Worm (Caenorhabditis elegans) whole organism, L4 larva: ENCODE data around the gene clec-196.

Experiments used
- F10B5.3 ChIP-seq: sonication (generic microtip); optimal IDR thresholded peaks from 2 replicates; lab custom pipeline; 2016; ENCODE audit warnings: mild to moderate bottlenecking, missing genetic modification characterization, missing compliant biosample characterization
- Y75B8A.6 ChIP-seq: fragments of 200-800 bp; sonication (Bioruptor generic); IDR thresholded peaks from 2 replicates; pipeline ENCODE4 v1.3.6; 2022; ENCODE audit warnings: missing genetic modification reagents, missing genetic modification characterization, missing compliant biosample characterization
- ZK546.5 ChIP-seq, 2 experiments: sonication (generic microtip); optimal IDR thresholded peaks; 2 replicates each; lab custom pipeline; 2017; ENCODE audit warnings: missing biosample characterization in 2 of 2, missing genetic modification characterization in 2 of 2
- aha-1 ChIP-seq: fragments of 150-350 bp; peaks from one replicate; lab custom pipeline; 2014; ENCODE audit warnings: missing biosample characterization, missing genetic modification characterization
- ceh-32 ChIP-seq: sonication (generic microtip); optimal IDR thresholded peaks from 2 replicates; lab custom pipeline; 2016; ENCODE audit warnings: mild to moderate bottlenecking, missing genetic modification characterization, missing compliant biosample characterization; ENCODE audit not compliant: poor library complexity
- ceh-62 ChIP-seq: sonication (generic microtip); optimal IDR thresholded peaks from 2 replicates; lab custom pipeline; 2017; ENCODE audit warnings: missing biosample characterization, missing genetic modification characterization
- ceh-82 ChIP-seq: sonication (generic microtip); optimal IDR thresholded peaks from 2 replicates; lab custom pipeline; 2017; ENCODE audit warnings: missing biosample characterization, missing genetic modification characterization
- cey-2 ChIP-seq: sonication (generic microtip); optimal IDR thresholded peaks from 3 replicates; lab custom pipeline; 2017; ENCODE audit warnings: missing genetic modification characterization, mild to moderate bottlenecking, missing compliant biosample characterization, antibody characterized with exemption, borderline replicate concordance; ENCODE audit not compliant: insufficient read depth
- ctbp-1 ChIP-seq: fragments of 200-800 bp; sonication (Bioruptor generic); IDR thresholded peaks from 2 replicates; pipeline ENCODE4 v1.3.6; 2022; ENCODE audit warnings: missing genetic modification reagents, missing genetic modification characterization, missing compliant biosample characterization
- daf-12 ChIP-seq: fragments of 150-350 bp; optimal IDR thresholded peaks from 2 replicates; lab custom pipeline; 2014; ENCODE audit warnings: missing biosample characterization, missing genetic modification reagents, missing genetic modification characterization
- daf-16 ChIP-seq, 3 experiments: sonication (generic microtip); optimal IDR thresholded peaks; 2 replicates each; lab custom pipeline; 2016 to 2017; ENCODE audit warnings: missing genetic modification characterization in 3 of 3, missing genetic modification reagents in 3 of 3, mild to moderate bottlenecking in 2 of 3, missing compliant biosample characterization in 2 of 3, missing biosample characterization in 1 of 3, moderate library complexity in 1 of 3
- daf-8 ChIP-seq: fragments of 200-800 bp; sonication (Bioruptor generic); IDR thresholded peaks from 2 replicates; pipeline ENCODE4 v1.3.6; 2022; ENCODE audit warnings: missing genetic modification characterization, missing compliant biosample characterization
- dmd-6 ChIP-seq: fragments of 200-800 bp; sonication (Bioruptor generic); IDR thresholded peaks from 2 replicates; pipeline ENCODE4 v1.3.6; 2022; ENCODE audit warnings: missing genetic modification reagents, missing genetic modification characterization, missing compliant biosample characterization
- fkh-10 ChIP-seq: fragments of 150-350 bp; optimal IDR thresholded peaks from 2 replicates; lab custom pipeline; 2014; ENCODE audit warnings: missing biosample characterization, missing genetic modification reagents, missing genetic modification characterization
- hmg-1.1 ChIP-seq: fragments of 200-800 bp; sonication (Bioruptor generic); IDR thresholded peaks from 2 replicates; pipeline ENCODE4 v1.3.6; 2022; ENCODE audit warnings: missing genetic modification reagents, missing genetic modification characterization, missing compliant biosample characterization
- lsy-2 ChIP-seq, 2 experiments: fragments of 150-350 bp in 1 of 2; sonication (generic microtip) in 1 of 2; optimal IDR thresholded peaks; 2 replicates each; lab custom pipeline; 2014 to 2017; ENCODE audit warnings: missing biosample characterization in 2 of 2, missing genetic modification characterization in 2 of 2
- madf-5 ChIP-seq, 2 experiments: fragments of 200-800 bp; sonication (Bioruptor generic); IDR thresholded peaks; 2 replicates each; pipeline ENCODE4 v1.3.6; 2022; ENCODE audit warnings: missing compliant biosample characterization in 2 of 2, missing genetic modification characterization in 2 of 2
- mdt-29 ChIP-seq: fragments of 200-800 bp; sonication (Bioruptor generic); IDR thresholded peaks from 2 replicates; pipeline ENCODE4 v1.3.6; 2022; ENCODE audit warnings: missing genetic modification reagents, missing genetic modification characterization, missing compliant biosample characterization
- mep-1 ChIP-seq: fragments of 150-350 bp; sonication (generic microtip); optimal IDR thresholded peaks from 3 replicates; lab custom pipeline; 2014; ENCODE audit warnings: missing biosample characterization, missing genetic modification characterization
- mxl-3 ChIP-seq: fragments of 200-800 bp; sonication (Bioruptor generic); optimal IDR thresholded peaks from 2 replicates; lab custom pipeline; 2018; ENCODE audit warnings: mild to moderate bottlenecking, missing genetic modification characterization, missing compliant biosample characterization
- nhr-11 ChIP-seq: fragments of 150-350 bp; optimal IDR thresholded peaks from 2 replicates; lab custom pipeline; 2014; ENCODE audit warnings: missing biosample characterization, missing genetic modification characterization
- nhr-111 ChIP-seq: fragments of 200-800 bp; sonication (Bioruptor generic); optimal IDR thresholded peaks from 2 replicates; lab custom pipeline; 2018; ENCODE audit warnings: mild to moderate bottlenecking, missing genetic modification characterization, missing compliant biosample characterization
- nhr-237 ChIP-seq: sonication (generic microtip); optimal IDR thresholded peaks from 2 replicates; lab custom pipeline; 2017; ENCODE audit warnings: missing biosample characterization, missing genetic modification characterization
- nhr-25 ChIP-seq: sonication (generic microtip); optimal IDR thresholded peaks from 2 replicates; lab custom pipeline; 2017; ENCODE audit warnings: missing genetic modification characterization, mild to moderate bottlenecking, missing compliant biosample characterization, antibody characterized with exemption, moderate library complexity, borderline replicate concordance; ENCODE audit not compliant: insufficient read depth
- nhr-48 ChIP-seq: sonication (generic microtip); optimal IDR thresholded peaks from 2 replicates; lab custom pipeline; 2016; ENCODE audit warnings: mild to moderate bottlenecking, missing genetic modification characterization, missing compliant biosample characterization
- nhr-6 ChIP-seq: fragments of 150-350 bp; optimal IDR thresholded peaks from 2 replicates; lab custom pipeline; 2014; ENCODE audit warnings: missing biosample characterization, missing genetic modification characterization
- nhr-76 ChIP-seq: fragments of 150-350 bp; optimal IDR thresholded peaks from 2 replicates; lab custom pipeline; 2014; ENCODE audit warnings: missing biosample characterization, missing genetic modification characterization
- nhr-77 ChIP-seq: fragments of 150-350 bp; optimal IDR thresholded peaks from 2 replicates; lab custom pipeline; 2014; ENCODE audit warnings: missing biosample characterization, missing genetic modification characterization
- php-3 ChIP-seq: fragments of 200-800 bp; sonication (Bioruptor generic); IDR thresholded peaks from 2 replicates; pipeline ENCODE4 v1.3.6; 2022; ENCODE audit warnings: missing genetic modification reagents, missing genetic modification characterization, missing compliant biosample characterization
- set-16 ChIP-seq: fragments of 200-800 bp; sonication (Bioruptor generic); IDR thresholded peaks from 2 replicates; pipeline ENCODE4 v1.3.6; 2022; ENCODE audit warnings: missing genetic modification reagents, missing genetic modification characterization, missing compliant biosample characterization
- snpc-1.2 ChIP-seq: fragments of 200-800 bp; sonication (Bioruptor generic); IDR thresholded peaks from 2 replicates; pipeline ENCODE4 v1.3.6; 2022; ENCODE audit warnings: missing genetic modification reagents, missing genetic modification characterization, missing compliant biosample characterization
- snpc-4 ChIP-seq: fragments of 150-350 bp; optimal IDR thresholded peaks from 2 replicates; lab custom pipeline; 2014; ENCODE audit warnings: missing biosample characterization, missing genetic modification characterization
- spr-1 ChIP-seq: sonication (generic microtip); optimal IDR thresholded peaks from 2 replicates; lab custom pipeline; 2016; ENCODE audit warnings: mild to moderate bottlenecking, missing genetic modification characterization, missing compliant biosample characterization
- unc-39 ChIP-seq: sonication (generic microtip); optimal IDR thresholded peaks from 2 replicates; lab custom pipeline; 2017; ENCODE audit warnings: missing biosample characterization, missing genetic modification characterization
- zip-11 ChIP-seq: fragments of 200-800 bp; sonication (Bioruptor generic); IDR thresholded peaks from 2 replicates; pipeline ENCODE4 v1.3.6; 2022; ENCODE audit warnings: missing genetic modification characterization, missing compliant biosample characterization
- zip-2 ChIP-seq: fragments of 150-350 bp; optimal IDR thresholded peaks from 2 replicates; lab custom pipeline; 2014; ENCODE audit warnings: missing biosample characterization, missing genetic modification characterization
- ztf-11 ChIP-seq: fragments of 150-350 bp; optimal IDR thresholded peaks from 2 replicates; lab custom pipeline; 2014; ENCODE audit warnings: missing biosample characterization, missing genetic modification characterization

The clec-196 gene

DNA sequence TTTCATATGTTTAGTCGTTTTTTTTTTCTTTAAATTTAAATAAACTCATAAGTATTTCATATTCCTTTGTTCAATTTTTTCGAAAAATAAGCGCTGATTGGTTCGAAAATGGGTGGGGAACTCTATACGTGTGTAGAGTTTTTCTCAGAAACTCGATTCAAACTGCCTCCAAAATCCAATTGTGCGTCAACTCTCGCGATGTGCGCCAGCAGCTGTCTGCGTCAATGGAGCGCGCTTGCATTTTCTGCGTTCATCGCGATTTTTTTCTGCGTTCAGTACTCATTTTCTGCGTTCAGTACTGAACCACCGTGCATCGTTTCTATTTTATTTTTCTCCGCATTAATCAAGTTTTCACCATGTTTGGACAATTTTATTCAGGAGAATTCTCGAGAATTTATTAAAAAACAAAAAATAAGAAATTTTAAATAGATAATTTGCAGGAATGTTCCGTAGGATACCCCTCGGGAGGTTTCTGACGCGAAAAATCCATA lies 27.0 kb upstream of the clec-196 start, which contains the start of gene eelo-2 (continued):
- TF ChIP-seq lsy-2 (tag; optimal IDR thresholded peaks at IDR 0.05; lab: Kevin White, UChicago) (peak; percentile 91 to 97), snpc-4 (tag; lab: Kevin White, UChicago) (peak; percentile 34), cey-2 (tag; lab: Kevin White, UChicago) (peak; percentile 1), mep-1 (tag; lab: Kevin White, UChicago) (peak; percentile 99), ceh-62 (tag; lab: Kevin White, UChicago) (peak; percentile 14), nhr-48 (tag; lab: Kevin White, UChicago) (peak; percentile 97), daf-12 (no peak), dmd-6 (GFP tag; lab: Robert Waterston, UW) (peak; percentile 97), nhr-111 (GFP tag; lab: Kevin White, UChicago) (no peak), Y75B8A.6 (GFP tag; lab: Robert Waterston, UW) (peak; percentile 90), ceh-82 (peak; percentile 62), ZK546.5 (tag; optimal IDR thresholded peaks at IDR 0.05; lab: Kevin White, UChicago) (peak in 1 of 2 experiments; percentile 79), mdt-29 (peak; percentile 96), nhr-6 (tag; lab: Kevin White, UChicago) (peak; percentile 99), madf-5 (GFP tag; IDR thresholded peaks at IDR 0.05; lab: Robert Waterston, UW) (peak; percentile 57 to 74; a peak in 2 of 4 replicates), ceh-32 (tag; lab: Kevin White, UChicago) (peak; percentile 75), F10B5.3 (tag; lab: Kevin White, UChicago) (peak; percentile 93), zip-11 (GFP tag; lab: Robert Waterston, UW) (no peak), nhr-25 (tag; lab: Kevin White, UChicago) (peak; percentile 96), zip-2 (tag; lab: Kevin White, UChicago) (peak; percentile 73), fkh-10 (peak; percentile 97), mxl-3 (peak; percentile 88)

DNA sequence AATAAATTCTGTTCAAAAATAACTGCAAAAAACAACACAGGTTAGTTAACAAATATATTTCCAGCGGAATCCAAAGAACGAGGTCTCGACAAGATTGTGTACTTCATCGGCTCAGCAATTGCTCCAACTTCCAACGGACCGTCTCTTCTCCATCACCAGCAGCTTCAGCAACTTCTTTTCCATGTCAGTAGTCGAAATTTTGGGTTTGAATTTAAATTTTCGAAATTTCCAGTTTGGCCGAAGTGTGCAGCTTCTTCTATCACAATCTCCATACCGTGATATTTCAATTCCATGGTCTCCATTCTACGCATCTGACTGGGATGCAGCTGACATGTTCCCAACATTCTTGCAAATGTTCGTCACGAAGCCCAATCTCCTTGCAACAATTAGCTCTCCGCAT lies 23.3 kb upstream of the clec-196 start:
- TF ChIP-seq aha-1 (peak; percentile 99), unc-39 (tag; lab: Kevin White, UChicago) (no peak), nhr-76 (no peak)
- TF ChIP-seq, all 104 proteins: peak for 1

DNA sequence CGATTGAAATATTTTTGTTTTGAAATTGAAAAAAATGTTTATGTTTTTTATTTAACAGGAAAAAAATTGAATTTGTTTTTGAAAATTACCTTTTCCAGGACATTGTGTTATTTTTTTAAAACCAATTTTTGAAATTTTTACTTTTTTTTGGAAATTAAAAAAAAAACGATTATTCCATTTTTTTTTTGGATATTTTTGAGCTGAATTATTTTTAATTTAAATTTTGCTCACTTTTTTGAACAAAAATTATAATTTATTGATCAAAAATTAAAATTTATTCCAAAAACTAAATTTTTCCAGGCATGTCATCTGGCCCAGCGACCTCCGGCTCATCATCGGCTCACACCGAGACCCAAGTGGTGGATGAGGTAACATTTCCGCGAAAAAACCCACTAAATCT lies 21.8 kb upstream of the clec-196 start, which contains the start of gene gtf-2E1:
Gene gtf-2E1, plus strand, starts transcription at position 301 of the 400 bp plus-strand sequence.
- no peak for TF ChIP-seq daf-12
- TF ChIP-seq nhr-11 (tag; lab: Kevin White, UChicago) = no peak
- TF ChIP-seq snpc-1.2 (GFP tag; lab: Robert Waterston, UW) = no peak
- TF ChIP-seq php-3 (GFP tag; lab: Robert Waterston, UW) = no peak
- TF ChIP-seq ctbp-1 (GFP tag; lab: Robert Waterston, UW) = no peak
- TF ChIP-seq spr-1 = no peak
- TF ChIP-seq hmg-1.1 = no peak
- no peak for TF ChIP-seq F10B5.3 (tag; lab: Kevin White, UChicago)
- no peak for TF ChIP-seq unc-39 (tag; lab: Kevin White, UChicago)
- TF ChIP-seq daf-16 (GFP tag; optimal IDR thresholded peaks at IDR 0.05; lab: Kevin White, UChicago) = no peak
- TF ChIP-seq daf-16 (tag; optimal IDR thresholded peaks at IDR 0.05; lab: Kevin White, UChicago) = no peak
- TF ChIP-seq madf-5 (GFP tag; IDR thresholded peaks at IDR 0.05; lab: Robert Waterston, UW) = no peak
- no peak for TF ChIP-seq ztf-11 (tag; lab: Kevin White, UChicago)
- TF ChIP-seq set-16 (GFP tag; lab: Robert Waterston, UW) = no peak
- no peak for TF ChIP-seq nhr-77
- TF ChIP-seq ceh-32 (tag; lab: Kevin White, UChicago) = no peak
- no peak for TF ChIP-seq nhr-6 (tag; lab: Kevin White, UChicago)
- TF ChIP-seq nhr-237 = no peak
- TF ChIP-seq daf-8 (GFP tag; lab: Robert Waterston, UW) = no peak
- no peak for TF ChIP-seq nhr-48 (tag; lab: Kevin White, UChicago)
